Worm (Caenorhabditis elegans): ENCODE measurements around the gene F40F8.4.

DNA sequence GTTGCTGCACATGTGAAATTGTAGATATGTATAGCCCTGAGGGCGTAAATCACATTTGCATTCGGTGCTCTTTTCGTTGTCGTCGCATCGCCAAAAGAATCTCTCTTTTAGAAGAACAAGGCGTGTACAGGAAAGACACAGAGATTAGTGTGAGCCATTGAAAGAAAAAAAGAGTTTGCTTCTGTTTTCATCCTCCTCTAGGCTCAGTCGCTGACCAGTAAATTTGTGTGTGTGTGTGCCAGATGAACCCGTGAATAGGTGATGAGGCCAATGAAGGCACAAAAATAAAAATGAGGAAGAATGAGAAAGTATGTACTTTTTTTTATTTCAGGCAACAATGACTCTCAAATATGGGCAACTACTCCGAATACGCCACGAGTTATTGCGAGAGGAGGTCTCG lies 27.6 kb downstream of the F40F8.4 start, which contains the start of gene mat-2:
- TF ChIP-seq K12H6.12 (tag; optimal IDR thresholded peaks at IDR 0.05) (no peak), egl-18 (GFP tag; IDR thresholded peaks at IDR 0.05) (no peak), let-526 (GFP tag; IDR thresholded peaks at IDR 0.05) (no peak), hmg-20 (GFP tag; IDR thresholded peaks at IDR 0.05) (no peak), sea-2 (GFP tag; IDR thresholded peaks at IDR 0.05) (no peak), zfh-2 (GFP tag; conservative IDR thresholded peaks at IDR 0.05) (no peak), unc-62 (GFP tag; optimal IDR thresholded peaks at IDR 0.05) (no peak), attf-5 (GFP tag; optimal IDR thresholded peaks at IDR 0.05) (no peak)
